Worm (Caenorhabditis elegans): ENCODE measurements around the gene K08E3.2.

Gene K08E3.2

ce11 chrIII:13712854-13713293 is 35.6 kb downstream of the K08E3.2 start (continued):
- peak; percentile 26 to 55 for TF ChIP-seq efl-1 (optimal IDR thresholded peaks at IDR 0.05)
- TF ChIP-seq efl-1 (GFP tag; optimal IDR thresholded peaks at IDR 0.05 in 1 of 2), result peak in 1 of 2 experiments; percentile 87
- no peak for TF ChIP-seq mab-9 (GFP tag; IDR thresholded peaks at IDR 0.05)
- TF ChIP-seq sup-37 (GFP tag; optimal IDR thresholded peaks at IDR 0.05), result no peak
- TF ChIP-seq mdl-1 (tag; optimal IDR thresholded peaks at IDR 0.05), result peak in 1 of 2 experiments; percentile 39
- TF ChIP-seq snpc-4 (tag; optimal IDR thresholded peaks at IDR 0.05), result no peak
- no peak for TF ChIP-seq lin-15B (tag; optimal IDR thresholded peaks at IDR 0.05)
- TF ChIP-seq nhr-20 (tag; optimal IDR thresholded peaks at IDR 0.05), result peak; percentile 6
- no peak for TF ChIP-seq lin-39 (tag; optimal IDR thresholded peaks at IDR 0.05)
- no peak for TF ChIP-seq egl-27 (tag; optimal IDR thresholded peaks at IDR 0.05)
- TF ChIP-seq mep-1 (tag; optimal IDR thresholded peaks at IDR 0.05), result no peak
- no peak for TF ChIP-seq irx-1 (tag; optimal IDR thresholded peaks at IDR 0.05)
- TF ChIP-seq ceh-63 (GFP tag; optimal IDR thresholded peaks at IDR 0.05), result no peak
- TF ChIP-seq nhr-76 (tag; optimal IDR thresholded peaks at IDR 0.05), result no peak
- peak; percentile 27 for TF ChIP-seq swsn-7 (tag; optimal IDR thresholded peaks at IDR 0.05)
- TF ChIP-seq efl-3 (GFP tag; optimal IDR thresholded peaks at IDR 0.05), result no peak
- no peak for TF ChIP-seq sox-4 (tag; optimal IDR thresholded peaks at IDR 0.05)
- TF ChIP-seq xbp-1 (tag; optimal IDR thresholded peaks at IDR 0.05), result peak; percentile 0
- TF ChIP-seq C04F5.9 (tag; optimal IDR thresholded peaks at IDR 0.05), result no peak
- no peak for TF ChIP-seq nhr-12 (tag; optimal IDR thresholded peaks at IDR 0.05)
- TF ChIP-seq lin-13 (GFP tag; optimal IDR thresholded peaks at IDR 0.05), result no peak
- no peak for TF ChIP-seq pqm-1 (tag; optimal IDR thresholded peaks at IDR 0.05)
- no peak for TF ChIP-seq nhr-11 (tag; optimal IDR thresholded peaks at IDR 0.05)
- no peak for TF ChIP-seq zag-1 (tag; optimal IDR thresholded peaks at IDR 0.05)
- TF ChIP-seq sptf-1 (tag; optimal IDR thresholded peaks at IDR 0.05), result no peak
- TF ChIP-seq elt-2 (tag; optimal IDR thresholded peaks at IDR 0.05), result no peak
- TF ChIP-seq zip-4 (GFP tag; optimal IDR thresholded peaks at IDR 0.05), result no peak
- peak; percentile 17 for TF ChIP-seq tbx-2 (tag; optimal IDR thresholded peaks at IDR 0.05)
- TF ChIP-seq ces-1 (GFP tag; optimal IDR thresholded peaks at IDR 0.05), result no peak
- TF ChIP-seq unc-62 (GFP tag; optimal IDR thresholded peaks at IDR 0.05), result no peak
- peak; percentile 38 for TF ChIP-seq rnt-1 (tag; optimal IDR thresholded peaks at IDR 0.05)
- no peak for TF ChIP-seq dpl-1 (GFP tag; optimal IDR thresholded peaks at IDR 0.05)
- no peak for TF ChIP-seq unc-30 (tag; optimal IDR thresholded peaks at IDR 0.05)
- TF ChIP-seq jun-1 (tag; optimal IDR thresholded peaks at IDR 0.05), result peak; percentile 49
- TF ChIP-seq fkh-10 (GFP tag; optimal IDR thresholded peaks at IDR 0.05), result peak; percentile 50
- TF ChIP-seq nhr-28 (tag; optimal IDR thresholded peaks at IDR 0.05), result no peak
- no peak for TF ChIP-seq ceh-90 (tag; optimal IDR thresholded peaks at IDR 0.05)
- TF ChIP-seq ets-5 (GFP tag; IDR thresholded peaks at IDR 0.05), result no peak
- no peak for TF ChIP-seq ceh-8 (GFP tag; optimal IDR thresholded peaks at IDR 0.05)
- TF ChIP-seq lin-14 (GFP tag; optimal IDR thresholded peaks at IDR 0.05), result peak; percentile 82
- no peak for TF ChIP-seq nhr-19 (GFP tag; conservative IDR thresholded peaks at IDR 0.05)
- TF ChIP-seq C16A3.4 (tag; optimal IDR thresholded peaks at IDR 0.05), result no peak
- no peak for TF ChIP-seq grh-1 (GFP tag; IDR thresholded peaks at IDR 0.05)
- TF ChIP-seq fos-1 (tag; optimal IDR thresholded peaks at IDR 0.05), result no peak
- TF ChIP-seq nhr-77 (tag; optimal IDR thresholded peaks at IDR 0.05), result no peak
- no peak for TF ChIP-seq hlh-17 (GFP tag; optimal IDR thresholded peaks at IDR 0.05; ENCODE audit: borderline replicate concordance)
- TF ChIP-seq ama-1 (optimal IDR thresholded peaks at IDR 0.05), result no peak
- TF ChIP-seq ceh-88 (GFP tag; IDR thresholded peaks at IDR 0.05), result no peak
- TF ChIP-seq egl-13 (tag; optimal IDR thresholded peaks at IDR 0.05), result no peak
- no peak for TF ChIP-seq F16B12.6 (tag; optimal IDR thresholded peaks at IDR 0.05)
- no peak for TF ChIP-seq hlh-4 (tag; optimal IDR thresholded peaks at IDR 0.05)
- TF ChIP-seq nhr-85 (tag), result peak; percentile 68
- TF ChIP-seq nhr-47 (tag; optimal IDR thresholded peaks at IDR 0.05), result peak; percentile 62
- no peak for TF ChIP-seq C34B4.2 (tag; optimal IDR thresholded peaks at IDR 0.05)
- TF ChIP-seq snu-23 (GFP tag; optimal IDR thresholded peaks at IDR 0.05), result peak; percentile 17
